Fruit fly (Drosophila melanogaster) whole organism, embryonic: ENCODE results near the gene Rab39.

Experiments
- CG4820 ChIP-seq: fragments of 200-800 bp; sonication (Bioruptor generic); optimal IDR thresholded peaks from 3 replicates; lab custom pipeline; 2016; ENCODE audit warnings: missing biosample characterization, missing genetic modification characterization
- Dfd ChIP-seq, 2 experiments: fragments of >200 bp; optimal IDR thresholded peaks; 2 replicates each; lab custom pipeline; 2017; ENCODE audit warnings: missing biosample characterization in 2 of 2, missing genetic modification characterization in 2 of 2
- br ChIP-seq: fragments of >200 bp; optimal IDR thresholded peaks from 2 replicates; lab custom pipeline; 2017

- TF ChIP-seq Dfd (GFP tag; optimal IDR thresholded peaks at IDR 0.05; lab: Kevin White, UChicago) (peak in 1 of 2 experiments; percentile 34), CG4820 (peak; percentile 92), br (lab: Kevin White, UChicago) (no peak)
These were observed 36.5 kb upstream of the Rab39 start for dm6 chrX:7698000-7698896.
